Fruit fly (Drosophila melanogaster): Measurements from ENCODE around the gene Vps16B.

- no peak for TF ChIP-seq CTCF (optimal IDR thresholded peaks at IDR 0.05)
- no peak for TF ChIP-seq CG8478 (optimal IDR thresholded peaks at IDR 0.05)
Measured at dm6 chr3R:29841293-29841791, 25.1 kb upstream of the Vps16B start, which contains the start of gene Cad99C.

All from S2 (cell line).